Worm (Caenorhabditis elegans) whole organism, late embryonic: Measurements from ENCODE around the gene C45G9.12.

ENCODE experiments used
- C08G9.2 ChIP-seq: sonication (generic microtip); optimal IDR thresholded peaks from 2 replicates; lab custom pipeline; 2016; ENCODE audit warnings: mild to moderate bottlenecking, missing genetic modification characterization, moderate library complexity, missing compliant biosample characterization
- ama-1 ChIP-seq: fragments of 150-350 bp; optimal IDR thresholded peaks from 2 replicates; lab custom pipeline; 2014
- ceh-18 ChIP-seq: sonication (generic microtip); optimal IDR thresholded peaks from 2 replicates; lab custom pipeline; 2016; ENCODE audit warnings: missing genetic modification characterization, missing compliant biosample characterization
- ceh-19 ChIP-seq: fragments of 200-800 bp; sonication (Bioruptor generic); optimal IDR thresholded peaks from 2 replicates; lab custom pipeline; 2018; ENCODE audit warnings: mild to moderate bottlenecking, missing genetic modification characterization, missing compliant biosample characterization
- ceh-24 ChIP-seq: sonication (generic microtip); optimal IDR thresholded peaks from 2 replicates; lab custom pipeline; 2016; ENCODE audit warnings: mild to moderate bottlenecking, missing genetic modification characterization, missing compliant biosample characterization
- ceh-31 ChIP-seq: sonication (generic microtip); optimal IDR thresholded peaks from 2 replicates; lab custom pipeline; 2016; ENCODE audit warnings: missing genetic modification characterization, missing compliant biosample characterization
- ceh-34 ChIP-seq: sonication (generic microtip); optimal IDR thresholded peaks from 2 replicates; lab custom pipeline; 2016; ENCODE audit warnings: mild to moderate bottlenecking, missing genetic modification characterization, missing compliant biosample characterization
- ceh-9 ChIP-seq: sonication (generic microtip); optimal IDR thresholded peaks from 2 replicates; lab custom pipeline; 2016; ENCODE audit warnings: mild to moderate bottlenecking, missing genetic modification characterization, inconsistent platforms, missing compliant biosample characterization
- dmd-4 ChIP-seq: sonication (generic microtip); optimal IDR thresholded peaks from 2 replicates; lab custom pipeline; 2016; ENCODE audit warnings: borderline replicate concordance, missing genetic modification characterization, missing compliant biosample characterization
- nhr-232 ChIP-seq: sonication (generic microtip); optimal IDR thresholded peaks from 2 replicates; lab custom pipeline; 2016; ENCODE audit warnings: missing genetic modification characterization, missing compliant biosample characterization
- npax-4 ChIP-seq: sonication (generic microtip); optimal IDR thresholded peaks from 2 replicates; lab custom pipeline; 2016; ENCODE audit warnings: missing genetic modification characterization, missing compliant biosample characterization
- pros-1 ChIP-seq: fragments of 150-350 bp; optimal IDR thresholded peaks from 2 replicates; lab custom pipeline; 2014; ENCODE audit warnings: missing biosample characterization, missing genetic modification reagents, missing genetic modification characterization
- sox-4 ChIP-seq: sonication (generic microtip); optimal IDR thresholded peaks from 2 replicates; lab custom pipeline; 2017; ENCODE audit warnings: mild to moderate bottlenecking, missing genetic modification characterization, inconsistent platforms, missing compliant biosample characterization
- tbx-2 ChIP-seq: sonication (generic microtip); optimal IDR thresholded peaks from 2 replicates; lab custom pipeline; 2016; ENCODE audit warnings: missing genetic modification characterization, missing compliant biosample characterization

ce11 chrIII:5020924-5021323 is 50.5 kb downstream of the C45G9.12 start, which contains the start of gene mdt-11:
- TF ChIP-seq sox-4 (tag; lab: Kevin White, UChicago): no peak
- TF ChIP-seq ama-1 (lab: Kevin White, UChicago): no peak
- TF ChIP-seq ceh-34 (tag; lab: Kevin White, UChicago): no peak
- no peak for TF ChIP-seq npax-4 (tag; lab: Kevin White, UChicago)
- no peak for TF ChIP-seq C08G9.2 (tag; lab: Kevin White, UChicago)
- no peak for TF ChIP-seq ceh-18 (tag; lab: Kevin White, UChicago)
- no peak for TF ChIP-seq nhr-232 (tag; lab: Kevin White, UChicago)
- no peak for TF ChIP-seq pros-1
- TF ChIP-seq dmd-4 (tag; lab: Kevin White, UChicago): no peak
- no peak for TF ChIP-seq ceh-19
- no peak for TF ChIP-seq ceh-24
- TF ChIP-seq ceh-9 (tag; lab: Kevin White, UChicago): no peak
- TF ChIP-seq tbx-2 (tag; lab: Kevin White, UChicago): no peak
- TF ChIP-seq ceh-31 (tag; lab: Kevin White, UChicago): no peak
